Worm (Caenorhabditis elegans): Measurements from ENCODE around the gene lyst-1.

The lyst-1 gene

ce11 chrX:12141051-12141450 is at the start of gene lyst-1:
Gene lyst-1, minus strand, starts transcription at chrX:12141151.
- TF ChIP-seq tbx-11 (GFP tag; IDR thresholded peaks at IDR 0.05): no peak
- TF ChIP-seq hmg-4 (GFP tag; optimal IDR thresholded peaks at IDR 0.05): no peak
- TF ChIP-seq flt-1 (GFP tag; IDR thresholded peaks at IDR 0.05): no peak
- no peak for TF ChIP-seq F13C5.2 (tag; optimal IDR thresholded peaks at IDR 0.05)
- TF ChIP-seq ets-7 (tag; optimal IDR thresholded peaks at IDR 0.05): no peak
- no peak for TF ChIP-seq tra-4 (tag; optimal IDR thresholded peaks at IDR 0.05)
- no peak for TF ChIP-seq ceh-36 (tag; optimal IDR thresholded peaks at IDR 0.05)
- no peak for TF ChIP-seq pes-1 (GFP tag; IDR thresholded peaks at IDR 0.05)
- no peak for TF ChIP-seq sea-1 (GFP tag; conservative IDR thresholded peaks at IDR 0.05)
- no peak for TF ChIP-seq hnd-1 (tag; optimal IDR thresholded peaks at IDR 0.05)
- no peak for TF ChIP-seq aly-1 (tag; optimal IDR thresholded peaks at IDR 0.05)

ce11 chrX:12188280-12189071 is 47.5 kb upstream of the lyst-1 start:
- peak; percentile 51 for TF ChIP-seq hmg-4 (GFP tag; optimal IDR thresholded peaks at IDR 0.05)
- TF ChIP-seq flt-1 (GFP tag; IDR thresholded peaks at IDR 0.05): no peak

- TF ChIP-seq sea-1 (GFP tag; conservative IDR thresholded peaks at IDR 0.05) (no peak), hnd-1 (tag; optimal IDR thresholded peaks at IDR 0.05) (no peak), F13C5.2 (tag; optimal IDR thresholded peaks at IDR 0.05) (no peak), tra-4 (tag; optimal IDR thresholded peaks at IDR 0.05) (no peak), B0310.2 (tag; optimal IDR thresholded peaks at IDR 0.05) (no peak)
Observed at ce11 chrX:12186592-12186991, 45.6 kb upstream of the lyst-1 start.

ce11 chrX:12185847-12186559 is 45.1 kb upstream of the lyst-1 start:
- TF ChIP-seq aly-1 (tag; optimal IDR thresholded peaks at IDR 0.05) (no peak), tbx-37 (GFP tag; conservative IDR thresholded peaks at IDR 0.05) (no peak), tra-4 (tag; optimal IDR thresholded peaks at IDR 0.05) (no peak), ceh-36 (tag; optimal IDR thresholded peaks at IDR 0.05) (no peak), ama-1 (optimal IDR thresholded peaks at IDR 0.05) (no peak), sea-1 (GFP tag; conservative IDR thresholded peaks at IDR 0.05) (no peak), hnd-1 (tag; optimal IDR thresholded peaks at IDR 0.05) (no peak), F13C5.2 (tag; optimal IDR thresholded peaks at IDR 0.05) (no peak), tbx-11 (GFP tag; IDR thresholded peaks at IDR 0.05) (no peak), scrt-1 (GFP tag; IDR thresholded peaks at IDR 0.05) (no peak), ceh-13 (GFP tag; optimal IDR thresholded peaks at IDR 0.05) (no peak), B0310.2 (tag; optimal IDR thresholded peaks at IDR 0.05) (no peak), hmbx-1 (tag; optimal IDR thresholded peaks at IDR 0.05) (no peak), flt-1 (GFP tag; IDR thresholded peaks at IDR 0.05) (no peak), ets-7 (tag; optimal IDR thresholded peaks at IDR 0.05) (no peak), pes-1 (GFP tag; IDR thresholded peaks at IDR 0.05) (no peak), hmg-4 (GFP tag; optimal IDR thresholded peaks at IDR 0.05) (no peak)

ce11 chrX:12184393-12184792 is 43.4 kb upstream of the lyst-1 start:
- TF ChIP-seq tra-4 (tag; optimal IDR thresholded peaks at IDR 0.05) (no peak), sea-1 (GFP tag; conservative IDR thresholded peaks at IDR 0.05) (no peak), hnd-1 (tag; optimal IDR thresholded peaks at IDR 0.05) (no peak), B0310.2 (tag; optimal IDR thresholded peaks at IDR 0.05) (no peak), flt-1 (GFP tag; IDR thresholded peaks at IDR 0.05) (no peak), ceh-36 (tag; optimal IDR thresholded peaks at IDR 0.05) (no peak), ama-1 (optimal IDR thresholded peaks at IDR 0.05) (no peak), aly-1 (tag; optimal IDR thresholded peaks at IDR 0.05) (no peak), ets-7 (tag; optimal IDR thresholded peaks at IDR 0.05) (no peak), F13C5.2 (tag; optimal IDR thresholded peaks at IDR 0.05) (no peak), pes-1 (GFP tag; IDR thresholded peaks at IDR 0.05) (no peak), hmbx-1 (tag; optimal IDR thresholded peaks at IDR 0.05) (no peak), tbx-11 (GFP tag; IDR thresholded peaks at IDR 0.05) (no peak), hmg-4 (GFP tag; optimal IDR thresholded peaks at IDR 0.05) (no peak), scrt-1 (GFP tag; IDR thresholded peaks at IDR 0.05) (no peak), tbx-37 (GFP tag; conservative IDR thresholded peaks at IDR 0.05) (no peak), ceh-13 (GFP tag; optimal IDR thresholded peaks at IDR 0.05) (no peak)

- TF ChIP-seq ceh-36 (tag; optimal IDR thresholded peaks at IDR 0.05): no peak
- no peak for TF ChIP-seq hnd-1 (tag; optimal IDR thresholded peaks at IDR 0.05)
- TF ChIP-seq flt-1 (GFP tag; IDR thresholded peaks at IDR 0.05): no peak
- TF ChIP-seq B0310.2 (tag; optimal IDR thresholded peaks at IDR 0.05): no peak
- no peak for TF ChIP-seq tbx-37 (GFP tag; conservative IDR thresholded peaks at IDR 0.05)
- peak; percentile 25 for TF ChIP-seq F13C5.2 (tag; optimal IDR thresholded peaks at IDR 0.05)
- peak; percentile 2 for TF ChIP-seq hmg-4 (GFP tag; optimal IDR thresholded peaks at IDR 0.05)
- TF ChIP-seq pes-1 (GFP tag; IDR thresholded peaks at IDR 0.05): peak; percentile 30; the same call in 1 of the 2 replicates
- TF ChIP-seq ceh-13 (GFP tag; optimal IDR thresholded peaks at IDR 0.05): no peak
- TF ChIP-seq scrt-1 (GFP tag; IDR thresholded peaks at IDR 0.05): no peak
- no peak for TF ChIP-seq ets-7 (tag; optimal IDR thresholded peaks at IDR 0.05)
Observed at ce11 chrX:12182684-12183477, 41.9 kb upstream of the lyst-1 start.

ce11 chrX:12181606-12182005 is 40.7 kb upstream of the lyst-1 start:
- TF ChIP-seq sea-1 (GFP tag; conservative IDR thresholded peaks at IDR 0.05): no peak
- TF ChIP-seq pes-1 (GFP tag; IDR thresholded peaks at IDR 0.05): no peak
- TF ChIP-seq ceh-13 (GFP tag; optimal IDR thresholded peaks at IDR 0.05): no peak
- no peak for TF ChIP-seq tra-4 (tag; optimal IDR thresholded peaks at IDR 0.05)
- TF ChIP-seq ceh-36 (tag; optimal IDR thresholded peaks at IDR 0.05): no peak
- no peak for TF ChIP-seq hnd-1 (tag; optimal IDR thresholded peaks at IDR 0.05)
- no peak for TF ChIP-seq scrt-1 (GFP tag; IDR thresholded peaks at IDR 0.05)
- no peak for TF ChIP-seq B0310.2 (tag; optimal IDR thresholded peaks at IDR 0.05)
- TF ChIP-seq tbx-37 (GFP tag; conservative IDR thresholded peaks at IDR 0.05): no peak
- TF ChIP-seq hmg-4 (GFP tag; optimal IDR thresholded peaks at IDR 0.05): no peak
- TF ChIP-seq ets-7 (tag; optimal IDR thresholded peaks at IDR 0.05): no peak
- no peak for TF ChIP-seq F13C5.2 (tag; optimal IDR thresholded peaks at IDR 0.05)
- TF ChIP-seq hmbx-1 (tag; optimal IDR thresholded peaks at IDR 0.05): no peak
